Worm (Caenorhabditis elegans) whole organism, L1 larva: ENCODE measurements around the gene nhr-30.

ENCODE experiments used
- C04F5.9 ChIP-seq: sonication (generic microtip); optimal IDR thresholded peaks from 2 replicates; lab custom pipeline; 2016; ENCODE audit warnings: missing genetic modification characterization, missing compliant biosample characterization
- F16B12.6 ChIP-seq: fragments of 150-350 bp; optimal IDR thresholded peaks from 2 replicates; lab custom pipeline; 2014; ENCODE audit warnings: missing biosample characterization, missing genetic modification characterization
- aha-1 ChIP-seq: fragments of 150-350 bp; optimal IDR thresholded peaks from 2 replicates; lab custom pipeline; 2014; ENCODE audit warnings: missing biosample characterization, missing genetic modification characterization
- alr-1 ChIP-seq: fragments of 200-800 bp; sonication (Bioruptor generic); optimal IDR thresholded peaks from 2 replicates; lab custom pipeline; 2018; ENCODE audit warnings: borderline replicate concordance, mild to moderate bottlenecking, missing genetic modification characterization, missing compliant biosample characterization
- aly-2 ChIP-seq: fragments of 150-350 bp; optimal IDR thresholded peaks from 2 replicates; lab custom pipeline; 2014; ENCODE audit warnings: missing biosample characterization, missing genetic modification characterization
- ama-1 ChIP-seq: fragments of 150-350 bp; optimal IDR thresholded peaks from 2 replicates; lab custom pipeline; 2014
- blmp-1 ChIP-seq: fragments of 150-350 bp; optimal IDR thresholded peaks from 2 replicates; lab custom pipeline; 2014; ENCODE audit warnings: missing biosample characterization, missing genetic modification characterization
- ceh-63 ChIP-seq: fragments of 200-800 bp; sonication (Bioruptor generic); optimal IDR thresholded peaks from 2 replicates; lab custom pipeline; 2018; ENCODE audit warnings: mild to moderate bottlenecking, missing genetic modification characterization, missing compliant biosample characterization
- ceh-88 ChIP-seq: fragments of 200-800 bp; sonication (Bioruptor generic); IDR thresholded peaks from 2 replicates; pipeline ENCODE4 v1.3.6; 2022; ENCODE audit warnings: missing genetic modification characterization, missing compliant biosample characterization
- ceh-90 ChIP-seq: sonication (generic microtip); optimal IDR thresholded peaks from 2 replicates; lab custom pipeline; 2016; ENCODE audit warnings: missing genetic modification characterization, missing compliant biosample characterization
- dpl-1 ChIP-seq, 3 experiments: fragments of 150-350 bp in 2 of 3; sonication (generic microtip) in 1 of 3; optimal IDR thresholded peaks; 2 replicates each; lab custom pipeline; 2014 to 2017; ENCODE audit warnings: missing biosample characterization in 3 of 3, missing genetic modification characterization in 3 of 3, missing genetic modification reagents in 3 of 3
- dsc-1 ChIP-seq: sonication (generic microtip); optimal IDR thresholded peaks from 2 replicates; lab custom pipeline; 2016; ENCODE audit warnings: mild to moderate bottlenecking, missing genetic modification characterization, missing compliant biosample characterization
- efl-1 ChIP-seq, 4 experiments: fragments of 150-350 bp; optimal IDR thresholded peaks in 3 of 4; peaks in 1 of 4; 1 replicate in 1 of 4; 2 replicates in 3 of 4; lab custom pipeline; 2014; ENCODE audit warnings: missing biosample characterization in 2 of 4, missing genetic modification characterization in 2 of 4, missing genetic modification reagents in 2 of 4
- efl-3 ChIP-seq: fragments of 200-800 bp; sonication (Bioruptor generic); optimal IDR thresholded peaks from 2 replicates; lab custom pipeline; 2018; ENCODE audit warnings: mild to moderate bottlenecking, missing genetic modification characterization, missing compliant biosample characterization
- egl-13 ChIP-seq: sonication (generic microtip); optimal IDR thresholded peaks from 2 replicates; lab custom pipeline; 2016; ENCODE audit warnings: missing genotype, missing genetic modification reagents, missing genetic modification characterization, missing compliant biosample characterization
- elt-3 ChIP-seq, 6 experiments: fragments of 150-350 bp in 1 of 6; sonication (generic microtip); optimal IDR thresholded peaks; 2 replicates each; lab custom pipeline; 2017 to 2018; ENCODE audit warnings: missing biosample characterization in 6 of 6, missing genetic modification characterization in 6 of 6, inconsistent platforms in 1 of 6
- hlh-4 ChIP-seq: sonication (generic microtip); optimal IDR thresholded peaks from 2 replicates; lab custom pipeline; 2016; ENCODE audit warnings: mild to moderate bottlenecking, missing genetic modification characterization, missing compliant biosample characterization
- hpl-2 ChIP-seq: fragments of 150-350 bp; optimal IDR thresholded peaks from 2 replicates; lab custom pipeline; 2014; ENCODE audit warnings: missing biosample characterization, missing genetic modification reagents, missing genetic modification characterization
- jun-1 ChIP-seq: fragments of 150-350 bp; optimal IDR thresholded peaks from 2 replicates; lab custom pipeline; 2014; ENCODE audit warnings: missing biosample characterization, missing genetic modification reagents, missing genetic modification characterization
- lin-39 ChIP-seq: fragments of 150-350 bp; optimal IDR thresholded peaks from 2 replicates; lab custom pipeline; 2014; ENCODE audit warnings: missing biosample characterization, missing genetic modification reagents, missing genetic modification characterization
- mep-1 ChIP-seq: fragments of 150-350 bp; optimal IDR thresholded peaks from 2 replicates; lab custom pipeline; 2014; ENCODE audit warnings: missing biosample characterization, missing genetic modification characterization
- nhr-12 ChIP-seq: sonication (generic microtip); optimal IDR thresholded peaks from 2 replicates; lab custom pipeline; 2017; ENCODE audit warnings: missing biosample characterization, missing genetic modification characterization
- nhr-237 ChIP-seq: fragments of 150-350 bp; optimal IDR thresholded peaks from 2 replicates; lab custom pipeline; 2014; ENCODE audit warnings: missing biosample characterization, missing genetic modification characterization
- nhr-71 ChIP-seq: sonication (generic microtip); optimal IDR thresholded peaks from 2 replicates; lab custom pipeline; 2016; ENCODE audit warnings: mild to moderate bottlenecking, missing genetic modification characterization, moderate library complexity, missing compliant biosample characterization
- nhr-76 ChIP-seq: sonication (generic microtip); optimal IDR thresholded peaks from 2 replicates; lab custom pipeline; 2017; ENCODE audit warnings: missing biosample characterization, missing genetic modification characterization
- pag-3 ChIP-seq: sonication (generic microtip); optimal IDR thresholded peaks from 2 replicates; lab custom pipeline; 2017; ENCODE audit warnings: missing genetic modification characterization, mild to moderate bottlenecking, missing compliant biosample characterization, antibody characterized with exemption, borderline replicate concordance; ENCODE audit not compliant: insufficient read depth
- snu-23 ChIP-seq: sonication (generic microtip); optimal IDR thresholded peaks from 2 replicates; lab custom pipeline; 2016; ENCODE audit warnings: missing genetic modification characterization, missing compliant biosample characterization
- sptf-1 ChIP-seq: fragments of 150-350 bp; optimal IDR thresholded peaks from 2 replicates; lab custom pipeline; 2014; ENCODE audit warnings: missing biosample characterization, missing genetic modification characterization
- sup-37 ChIP-seq: fragments of 200-800 bp; sonication (Bioruptor generic); optimal IDR thresholded peaks from 2 replicates; lab custom pipeline; 2018; ENCODE audit warnings: mild to moderate bottlenecking, missing genetic modification characterization, missing compliant biosample characterization
- tlp-1 ChIP-seq: fragments of 150-350 bp; optimal IDR thresholded peaks from 2 replicates; lab custom pipeline; 2014; ENCODE audit warnings: missing biosample characterization, missing genetic modification characterization
- unc-130 ChIP-seq: fragments of 150-350 bp; optimal IDR thresholded peaks from 2 replicates; lab custom pipeline; 2017; ENCODE audit warnings: missing biosample characterization, missing genetic modification characterization, inconsistent platforms
- unc-30 ChIP-seq: sonication (generic microtip); optimal IDR thresholded peaks from 2 replicates; lab custom pipeline; 2017; ENCODE audit warnings: missing biosample characterization, missing genetic modification characterization
- unc-62 ChIP-seq: fragments of 150-350 bp; optimal IDR thresholded peaks from 2 replicates; lab custom pipeline; 2014; ENCODE audit warnings: missing biosample characterization, missing genetic modification reagents, missing genetic modification characterization
- vab-15 ChIP-seq: sonication (generic microtip); optimal IDR thresholded peaks from 2 replicates; lab custom pipeline; 2017; ENCODE audit warnings: missing genotype, mild to moderate bottlenecking, missing genetic modification characterization, missing compliant biosample characterization
- zag-1 ChIP-seq: fragments of 150-350 bp; optimal IDR thresholded peaks from 2 replicates; lab custom pipeline; 2014; ENCODE audit warnings: missing biosample characterization, missing genetic modification characterization
- ztf-4 ChIP-seq: fragments of 150-350 bp; optimal IDR thresholded peaks from 2 replicates; lab custom pipeline; 2014; ENCODE audit warnings: missing biosample characterization, missing genetic modification characterization

The nhr-30 gene

DNA sequence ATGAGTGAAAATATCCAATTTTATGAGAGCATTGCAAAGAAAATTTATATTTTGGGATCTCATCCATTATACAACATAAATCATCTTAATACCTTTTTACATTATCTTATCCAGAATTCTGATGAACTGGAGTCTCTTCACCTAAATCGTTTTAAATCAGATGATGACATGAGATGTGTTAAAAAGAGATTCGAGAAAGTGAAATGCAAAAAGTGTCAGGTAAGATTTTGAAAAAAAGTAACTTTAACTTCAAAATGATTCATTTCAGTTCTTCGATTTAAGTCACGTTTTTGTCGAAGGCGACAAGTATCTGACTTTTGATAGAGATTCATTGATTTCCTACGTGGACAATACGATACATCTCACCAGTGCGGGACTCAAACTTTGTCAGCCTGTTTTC lies 26.1 kb upstream of the nhr-30 start:
- TF ChIP-seq tlp-1 (tag; lab: Kevin White, UChicago) (no peak), vab-15 (tag; lab: Kevin White, UChicago) (no peak), dpl-1 (GFP tag; optimal IDR thresholded peaks at IDR 0.05; lab: Kevin White, UChicago) (no peak), ceh-63 (GFP tag; lab: Kevin White, UChicago) (no peak), hpl-2 (GFP tag; lab: Kevin White, UChicago) (no peak), unc-130 (no peak), nhr-76 (tag; lab: Kevin White, UChicago) (no peak), nhr-71 (tag; lab: Kevin White, UChicago) (no peak), alr-1 (tag; lab: Kevin White, UChicago) (no peak), efl-3 (GFP tag; lab: Kevin White, UChicago) (no peak)

DNA sequence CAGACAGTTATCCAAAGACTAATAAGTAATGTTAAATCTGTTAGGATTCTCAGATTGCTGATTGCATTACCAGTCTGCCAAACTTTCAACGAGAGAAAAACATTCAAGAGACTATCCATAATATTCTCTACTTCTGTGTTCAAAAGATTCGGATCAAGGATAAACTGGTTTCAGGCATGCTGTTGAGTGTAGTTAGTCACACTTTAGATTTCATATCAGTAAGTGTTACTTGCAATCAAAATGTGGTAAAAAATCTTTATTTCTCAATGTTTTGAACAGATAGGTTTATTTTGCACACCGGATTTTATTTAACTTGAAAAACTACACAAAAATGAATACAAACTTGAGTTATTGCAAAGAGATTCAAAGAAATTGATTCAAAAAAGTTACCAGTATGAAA lies 22.9 kb upstream of the nhr-30 start, which contains the start of gene oac-41:
oac-41 (minus strand) TSS at position 101 of the 400 bp plus-strand sequence.
- TF ChIP-seq nhr-12 (tag; lab: Kevin White, UChicago) (no peak), snu-23 (no peak), sup-37 (no peak), zag-1 (tag; lab: Kevin White, UChicago) (no peak), aha-1 (tag; lab: Kevin White, UChicago) (no peak), nhr-76 (tag; lab: Kevin White, UChicago) (no peak), ceh-90 (tag; lab: Kevin White, UChicago) (no peak), pag-3 (tag; lab: Kevin White, UChicago) (no peak), nhr-71 (tag; lab: Kevin White, UChicago) (no peak), ama-1 (no peak), vab-15 (tag; lab: Kevin White, UChicago) (no peak), C04F5.9 (no peak), hlh-4 (no peak), jun-1 (tag; lab: Kevin White, UChicago) (no peak), ceh-88 (GFP tag; lab: Robert Waterston, UW) (no peak), mep-1 (no peak), alr-1 (tag; lab: Kevin White, UChicago) (no peak), ztf-4 (tag; lab: Kevin White, UChicago) (no peak), ceh-63 (GFP tag; lab: Kevin White, UChicago) (no peak), aly-2 (tag; lab: Kevin White, UChicago) (no peak)

ce11 chrV:9024713-9025112 lies 20.3 kb upstream of the nhr-30 start, which contains the start of gene bus-1:
bus-1 (minus strand) TSS chrV:9024813.
- no peak for TF ChIP-seq ztf-4 (tag; lab: Kevin White, UChicago)
- TF ChIP-seq vab-15 (tag; lab: Kevin White, UChicago): no peak
- TF ChIP-seq elt-3 (tag; optimal IDR thresholded peaks at IDR 0.05; lab: Kevin White, UChicago): no peak
- TF ChIP-seq unc-62: no peak
- TF ChIP-seq egl-13 (tag; lab: Kevin White, UChicago): no peak
- no peak for TF ChIP-seq mep-1
- TF ChIP-seq nhr-237 (tag; lab: Kevin White, UChicago): no peak
- no peak for TF ChIP-seq aha-1 (tag; lab: Kevin White, UChicago)
- no peak for TF ChIP-seq zag-1 (tag; lab: Kevin White, UChicago)
- no peak for TF ChIP-seq tlp-1 (tag; lab: Kevin White, UChicago)
- TF ChIP-seq sptf-1: no peak
- no peak for TF ChIP-seq F16B12.6
- no peak for TF ChIP-seq dsc-1 (tag; lab: Kevin White, UChicago)

DNA sequence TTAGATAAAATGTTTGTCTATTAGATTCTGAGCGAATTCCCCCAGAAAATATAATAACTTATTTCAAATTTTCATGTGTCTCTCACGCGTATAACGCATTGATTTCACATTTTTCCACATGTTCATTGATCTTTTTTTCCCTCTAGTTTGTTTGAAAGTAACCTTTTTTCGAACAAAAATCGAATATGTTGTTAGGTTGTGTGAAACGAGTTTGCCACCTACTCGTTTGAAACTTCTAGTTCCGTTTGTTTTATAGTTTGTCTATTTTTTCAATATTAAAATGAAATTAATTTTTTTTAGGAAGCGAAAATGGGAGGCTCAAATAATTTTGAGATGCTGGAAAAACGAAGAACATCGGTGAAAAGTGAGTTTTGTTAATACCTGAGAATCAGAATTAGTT lies 14.7 kb upstream of the nhr-30 start, which contains the start of gene C25E10.5:
C25E10.5 (plus strand) TSS at position 301 of the 400 bp plus-strand sequence.
- no peak for TF ChIP-seq efl-1 (optimal IDR thresholded peaks at IDR 0.05; lab: Kevin White, UChicago)
- peak in 1 of 2 experiments; percentile 40 for TF ChIP-seq efl-1 (GFP tag; optimal IDR thresholded peaks at IDR 0.05 in 1 of 2; lab: Kevin White, UChicago)
- no peak for TF ChIP-seq lin-39 (tag; lab: Kevin White, UChicago)

- TF ChIP-seq unc-30 (tag; lab: Kevin White, UChicago) (no peak), efl-1 (optimal IDR thresholded peaks at IDR 0.05; lab: Kevin White, UChicago) (no peak), efl-1 (GFP tag; optimal IDR thresholded peaks at IDR 0.05 in 1 of 2; lab: Kevin White, UChicago) (peak in 1 of 2 experiments; percentile 43), blmp-1 (tag; lab: Kevin White, UChicago) (peak; percentile 33)
Observed at ce11 chrV:9033267-9033666, 11.7 kb upstream of the nhr-30 start, which contains the start of gene C25E10.4. C25E10.4 (plus strand) TSS chrV:9033567.
